Fruit fly (Drosophila melanogaster) whole organism, embryonic: ENCODE measurements around the gene HDAC4.

ENCODE experiments used
- BEAF-32 ChIP-seq: fragments of 200-800 bp; sonication (Bioruptor generic); optimal IDR thresholded peaks from 3 replicates; lab custom pipeline; 2017; ENCODE audit warnings: missing biosample characterization, missing genetic modification characterization, mild to moderate bottlenecking, moderate library complexity, missing genetic modification reagents
- Blimp-1 ChIP-seq: fragments of 200-800 bp; sonication (Bioruptor generic); optimal IDR thresholded peaks from 3 replicates; lab custom pipeline; 2018; ENCODE audit warnings: missing biosample characterization, missing genetic modification characterization, mild to moderate bottlenecking, moderate library complexity, missing genetic modification reagents
- CG10267 ChIP-seq: fragments of 200-800 bp; sonication (Bioruptor generic); optimal IDR thresholded peaks from 2 replicates; lab custom pipeline; 2018; ENCODE audit warnings: missing biosample characterization, mild to moderate bottlenecking, missing genetic modification characterization, moderate library complexity
- CG10979 ChIP-seq: fragments of 200-800 bp; sonication (Bioruptor generic); optimal IDR thresholded peaks from 2 replicates; lab custom pipeline; 2018; ENCODE audit warnings: missing biosample characterization, mild to moderate bottlenecking, missing genetic modification characterization, moderate library complexity
- CG11398 ChIP-seq: fragments of 200-800 bp; sonication (Bioruptor generic); optimal IDR thresholded peaks from 2 replicates; lab custom pipeline; 2016; ENCODE audit warnings: missing biosample characterization, missing genetic modification characterization
- CG11504 ChIP-seq: fragments of 200-800 bp; sonication (Bioruptor generic); optimal IDR thresholded peaks from 3 replicates; lab custom pipeline; 2019; ENCODE audit warnings: missing biosample characterization, mild to moderate bottlenecking, missing genetic modification characterization, moderate library complexity
- CG12155 ChIP-seq: fragments of 200-800 bp; sonication (Bioruptor generic); optimal IDR thresholded peaks from 3 replicates; lab custom pipeline; 2016; ENCODE audit warnings: missing biosample characterization, missing genetic modification characterization
- CG12391 ChIP-seq: fragments of 200-800 bp; sonication (Bioruptor generic); optimal IDR thresholded peaks from 3 replicates; lab custom pipeline; 2018; ENCODE audit warnings: missing biosample characterization, mild to moderate bottlenecking, missing genetic modification characterization, moderate library complexity
- CG13123 ChIP-seq: fragments of 200-800 bp; sonication (Bioruptor generic); optimal IDR thresholded peaks from 2 replicates; lab custom pipeline; 2016; ENCODE audit warnings: missing biosample characterization, missing genetic modification characterization
- CG13894 ChIP-seq: fragments of 200-800 bp; sonication (Bioruptor generic); optimal IDR thresholded peaks from 3 replicates; lab custom pipeline; 2018; ENCODE audit warnings: missing biosample characterization, mild to moderate bottlenecking, missing genetic modification characterization, moderate library complexity
- CG14710 ChIP-seq: fragments of 200-800 bp; sonication (Bioruptor generic); optimal IDR thresholded peaks from 3 replicates; lab custom pipeline; 2019; ENCODE audit warnings: missing biosample characterization, mild to moderate bottlenecking, missing genetic modification characterization, moderate library complexity
- CG17186 ChIP-seq: fragments of 200-800 bp; sonication (Bioruptor generic); optimal IDR thresholded peaks from 3 replicates; lab custom pipeline; 2017; ENCODE audit warnings: missing biosample characterization, missing genetic modification reagents, missing genetic modification characterization
- CG17359 ChIP-seq: fragments of 200-800 bp; sonication (Bioruptor generic); optimal IDR thresholded peaks from 3 replicates; lab custom pipeline; 2018; ENCODE audit warnings: missing biosample characterization, mild to moderate bottlenecking, missing genetic modification characterization, moderate library complexity
- CG17361 ChIP-seq: fragments of 200-800 bp; sonication (Bioruptor generic); IDR thresholded peaks from 3 replicates; pipeline ENCODE4 v1.3.6; 2022; ENCODE audit warnings: missing biosample characterization, missing genetic modification characterization
- CG17829 ChIP-seq: fragments of 200-800 bp; optimal IDR thresholded peaks from 2 replicates; lab custom pipeline; 2019; ENCODE audit warnings: missing biosample characterization, mild to moderate bottlenecking, missing genetic modification characterization, moderate library complexity
- CG18262 ChIP-seq: fragments of 200-800 bp; optimal IDR thresholded peaks from 3 replicates; lab custom pipeline; 2019; ENCODE audit warnings: missing biosample characterization, mild to moderate bottlenecking, missing genetic modification characterization, moderate library complexity
- CG2202 ChIP-seq: fragments of 200-800 bp; sonication (Bioruptor generic); optimal IDR thresholded peaks from 2 replicates; lab custom pipeline; 2018; ENCODE audit warnings: missing biosample characterization, mild to moderate bottlenecking, missing genetic modification characterization
- CG2678 ChIP-seq: fragments of 200-800 bp; sonication (Bioruptor generic); optimal IDR thresholded peaks from 3 replicates; lab custom pipeline; 2019; ENCODE audit warnings: missing biosample characterization, mild to moderate bottlenecking, missing genetic modification characterization, moderate library complexity
- CG2712 ChIP-seq: fragments of 200-800 bp; optimal IDR thresholded peaks from 3 replicates; lab custom pipeline; 2019; ENCODE audit warnings: missing biosample characterization, mild to moderate bottlenecking, missing genetic modification characterization, moderate library complexity
- CG43689 ChIP-seq: fragments of 200-800 bp; sonication (Bioruptor generic); IDR thresholded peaks from 2 replicates; pipeline ENCODE4 v1.3.6; 2022; ENCODE audit warnings: missing biosample characterization, missing genetic modification characterization
- CG6689 ChIP-seq: fragments of 200-800 bp; sonication (Bioruptor generic); IDR thresholded peaks from 2 replicates; pipeline ENCODE4 v1.3.6; 2022; ENCODE audit warnings: missing biosample characterization, missing genetic modification characterization
- CG7839 ChIP-seq: fragments of 200-800 bp; sonication (Bioruptor generic); optimal IDR thresholded peaks from 3 replicates; lab custom pipeline; 2018; ENCODE audit warnings: missing biosample characterization, mild to moderate bottlenecking, missing genetic modification characterization, moderate library complexity
- CoRest ChIP-seq: fragments of 200-800 bp; sonication (Bioruptor generic); optimal IDR thresholded peaks from 3 replicates; lab custom pipeline; 2018; ENCODE audit warnings: missing biosample characterization, mild to moderate bottlenecking, missing genetic modification characterization, moderate library complexity
- D ChIP-seq, 2 experiments: fragments of 200-800 bp in 1 of 2; fragments of >200 bp in 1 of 2; sonication (Bioruptor generic) in 1 of 2; optimal IDR thresholded peaks; 2 replicates in 1 of 2; 3 replicates in 1 of 2; lab custom pipeline; 2017; ENCODE audit warnings: mild to moderate bottlenecking in 1 of 2, missing biosample characterization in 1 of 2, missing genetic modification characterization in 1 of 2, missing genetic modification reagents in 1 of 2
- Dfd ChIP-seq, 2 experiments: fragments of >200 bp; optimal IDR thresholded peaks; 2 replicates each; lab custom pipeline; 2017; ENCODE audit warnings: missing biosample characterization in 2 of 2, missing genetic modification characterization in 2 of 2
- HmgZ ChIP-seq: fragments of 200-800 bp; sonication (Bioruptor generic); optimal IDR thresholded peaks from 2 replicates; lab custom pipeline; 2018; ENCODE audit warnings: missing biosample characterization, mild to moderate bottlenecking, missing genetic modification characterization
- Med ChIP-seq: fragments of 200-800 bp; sonication (Bioruptor generic); peaks from one replicate; lab custom pipeline; 2016; ENCODE audit warnings: missing biosample characterization, missing genetic modification characterization, mild to moderate bottlenecking, inconsistent platforms, moderate library complexity
- Sox102F ChIP-seq: fragments of 200-800 bp; sonication (Bioruptor generic); optimal IDR thresholded peaks from 2 replicates; lab custom pipeline; 2018; ENCODE audit warnings: missing biosample characterization, mild to moderate bottlenecking, missing genetic modification characterization, moderate library complexity
- Ssrp ChIP-seq: fragments of 200-800 bp; sonication (Bioruptor generic); optimal IDR thresholded peaks from 2 replicates; lab custom pipeline; 2018; ENCODE audit warnings: missing biosample characterization, mild to moderate bottlenecking, missing genetic modification characterization, moderate library complexity
- bsh ChIP-seq, 2 experiments: fragments of 200-800 bp; sonication (Bioruptor generic); optimal IDR thresholded peaks; 2 replicates each; lab custom pipeline; 2017 to 2018; ENCODE audit warnings: mild to moderate bottlenecking in 2 of 2, missing biosample characterization in 2 of 2, missing genetic modification characterization in 2 of 2, moderate library complexity in 1 of 2
- cad ChIP-seq: fragments of >200 bp; optimal IDR thresholded peaks from 2 replicates; lab custom pipeline; 2017; ENCODE audit warnings: missing biosample characterization, missing genetic modification characterization
- dmrt11E ChIP-seq: fragments of 200-800 bp; sonication (Bioruptor generic); optimal IDR thresholded peaks from 3 replicates; lab custom pipeline; 2018; ENCODE audit warnings: missing biosample characterization, mild to moderate bottlenecking, missing genetic modification characterization, moderate library complexity
- dmrt99B ChIP-seq: fragments of 200-800 bp; sonication (Bioruptor generic); optimal IDR thresholded peaks from 2 replicates; lab custom pipeline; 2018; ENCODE audit warnings: missing biosample characterization, mild to moderate bottlenecking, missing genetic modification characterization, moderate library complexity
- eve ChIP-seq, 2 experiments: fragments of >200 bp; optimal IDR thresholded peaks; 2 replicates each; lab custom pipeline; 2017; ENCODE audit warnings: missing biosample characterization in 2 of 2, missing genetic modification characterization in 2 of 2
- fd96Cb ChIP-seq: fragments of 200-800 bp; sonication (Bioruptor generic); optimal IDR thresholded peaks from 2 replicates; lab custom pipeline; 2018; ENCODE audit warnings: missing biosample characterization, mild to moderate bottlenecking, missing genetic modification characterization, moderate library complexity
- gce ChIP-seq: fragments of 200-800 bp; sonication (Bioruptor generic); IDR thresholded peaks from 3 replicates; pipeline ENCODE4 v1.3.6; 2022; ENCODE audit warnings: missing biosample characterization, missing genetic modification characterization
- gem ChIP-seq: fragments of 200-800 bp; sonication (Bioruptor generic); optimal IDR thresholded peaks from 2 replicates; lab custom pipeline; 2019; ENCODE audit warnings: missing biosample characterization, mild to moderate bottlenecking, missing genetic modification characterization, moderate library complexity
- gsb-n ChIP-seq: fragments of 200-800 bp; sonication (Bioruptor generic); optimal IDR thresholded peaks from 3 replicates; lab custom pipeline; 2018; ENCODE audit warnings: missing biosample characterization, mild to moderate bottlenecking, missing genetic modification characterization
- her ChIP-seq: fragments of 200-800 bp; sonication (Bioruptor generic); optimal IDR thresholded peaks from 2 replicates; lab custom pipeline; 2016; ENCODE audit warnings: missing biosample characterization, missing genetic modification characterization
- ind ChIP-seq: fragments of 200-800 bp; sonication (Bioruptor generic); optimal IDR thresholded peaks from 3 replicates; lab custom pipeline; 2016; ENCODE audit warnings: missing biosample characterization, missing genetic modification characterization
- lbe ChIP-seq: fragments of 200-800 bp; sonication (Bioruptor generic); optimal IDR thresholded peaks from 2 replicates; lab custom pipeline; 2016; ENCODE audit warnings: missing biosample characterization, mild to moderate bottlenecking, missing genetic modification characterization
- lilli ChIP-seq: fragments of 200-800 bp; sonication (Bioruptor generic); optimal IDR thresholded peaks from 3 replicates; lab custom pipeline; 2016; ENCODE audit warnings: missing biosample characterization, missing genetic modification characterization
- lmd ChIP-seq: fragments of 200-800 bp; sonication (Bioruptor generic); IDR thresholded peaks from 2 replicates; pipeline ENCODE4 v1.3.6; 2022; ENCODE audit warnings: missing biosample characterization, missing genetic modification characterization
- lola ChIP-seq, 3 experiments: fragments of >200 bp in 2 of 3; fragments of 200-800 bp in 1 of 3; sonication (Bioruptor generic) in 1 of 3; optimal IDR thresholded peaks; 2 replicates each; lab custom pipeline; 2017 to 2019; ENCODE audit warnings: missing biosample characterization in 3 of 3, missing genetic modification characterization in 3 of 3, mild to moderate bottlenecking in 1 of 3, moderate library complexity in 1 of 3
- luna ChIP-seq: fragments of 200-800 bp; sonication (Bioruptor generic); optimal IDR thresholded peaks from 2 replicates; lab custom pipeline; 2016; ENCODE audit warnings: missing biosample characterization, missing genetic modification characterization
- nmo ChIP-seq: fragments of 200-800 bp; sonication (Bioruptor generic); optimal IDR thresholded peaks from 2 replicates; lab custom pipeline; 2018; ENCODE audit warnings: missing biosample characterization, mild to moderate bottlenecking, missing genetic modification characterization, moderate library complexity
- phol ChIP-seq: fragments of 200-800 bp; sonication (Bioruptor generic); optimal IDR thresholded peaks from 3 replicates; lab custom pipeline; 2018; ENCODE audit warnings: missing biosample characterization, mild to moderate bottlenecking, missing genetic modification characterization, moderate library complexity
- unpg ChIP-seq: fragments of 200-800 bp; sonication (Bioruptor generic); optimal IDR thresholded peaks from 3 replicates; lab custom pipeline; 2018; ENCODE audit warnings: missing biosample characterization, mild to moderate bottlenecking, missing genetic modification characterization, moderate library complexity
- zf30C ChIP-seq: fragments of 200-800 bp; sonication (Bioruptor generic); optimal IDR thresholded peaks from 3 replicates; lab custom pipeline; 2018; ENCODE audit warnings: missing biosample characterization, mild to moderate bottlenecking, missing genetic modification characterization

The HDAC4 gene

DNA sequence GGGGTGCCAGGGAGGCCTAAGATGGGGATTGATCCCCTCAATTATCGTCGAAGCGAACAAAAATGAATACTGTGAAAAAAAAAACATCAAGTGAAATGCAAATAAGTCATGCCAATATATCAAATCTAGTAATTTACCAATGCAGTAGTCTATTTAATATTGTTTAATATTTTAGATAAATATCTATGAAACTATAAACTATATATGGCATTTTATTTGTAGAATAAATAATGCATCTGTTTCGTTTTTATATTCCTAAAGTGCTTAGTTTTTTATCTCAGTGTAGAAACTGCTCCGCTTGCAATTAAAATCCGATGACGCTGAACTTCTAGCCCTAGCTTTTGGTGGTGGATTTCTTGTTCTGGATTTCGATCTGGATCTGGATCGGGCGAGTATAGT is 57.2 kb downstream of the HDAC4 start:
- TF ChIP-seq CG17359 (peak; percentile 12), CG43689 (no peak), gce (no peak), dmrt11E (tag; lab: Kevin White, UChicago) (peak; percentile 56), CG11398 (GFP tag; lab: Kevin White, UChicago) (no peak), fd96Cb (peak; percentile 13), CG14710 (peak; percentile 30), CG10979 (peak; percentile 51), gem (peak; percentile 56), CG6689 (GFP tag; lab: Robert Waterston, UW) (no peak), ind (GFP tag; lab: Kevin White, UChicago) (no peak), CG12155 (GFP tag; lab: Kevin White, UChicago) (peak; percentile 3), eve (GFP tag; optimal IDR thresholded peaks at IDR 0.05; lab: Kevin White, UChicago) (peak in 1 of 2 experiments; percentile 34), CG18262 (peak; percentile 28), Sox102F (peak; percentile 12), lilli (no peak), lmd (GFP tag; lab: Robert Waterston, UW) (no peak), CG10267 (tag; lab: Kevin White, UChicago) (peak; percentile 19), phol (tag; lab: Kevin White, UChicago) (peak; percentile 33), her (GFP tag; lab: Kevin White, UChicago) (no peak), CG17186 (GFP tag; lab: Kevin White, UChicago) (no peak), gsb-n (peak; percentile 22), Ssrp (tag; lab: Kevin White, UChicago) (peak; percentile 15), unpg (GFP tag; lab: Kevin White, UChicago) (peak; percentile 23), BEAF-32 (no peak), CG7839 (peak; percentile 12), CG2202 (no peak), Dfd (GFP tag; optimal IDR thresholded peaks at IDR 0.05; lab: Kevin White, UChicago) (no peak), lola (GFP tag; optimal IDR thresholded peaks at IDR 0.05; lab: Kevin White, UChicago) (peak in 1 of 3 experiments; percentile 38), dmrt99B (tag; lab: Kevin White, UChicago) (peak; percentile 10), luna (GFP tag; lab: Kevin White, UChicago) (no peak), CG17829 (no peak), cad (GFP tag; lab: Kevin White, UChicago) (no peak), lbe (GFP tag; lab: Kevin White, UChicago) (no peak), CoRest (peak; percentile 16), CG17361 (peak; percentile 42; the same call in 1 of the 3 replicates), bsh (GFP tag; optimal IDR thresholded peaks at IDR 0.05; lab: Kevin White, UChicago) (peak in 1 of 2 experiments; percentile 60), Med (no peak), Blimp-1 (peak; percentile 39), HmgZ (tag; lab: Kevin White, UChicago) (no peak), CG13894 (tag; lab: Kevin White, UChicago) (no peak), zf30C (GFP tag; lab: Kevin White, UChicago) (peak; percentile 4), CG2678 (tag; lab: Kevin White, UChicago) (peak; percentile 29), CG2712 (tag; lab: Kevin White, UChicago) (peak; percentile 35), nmo (peak; percentile 22), D (optimal IDR thresholded peaks at IDR 0.05; lab: Kevin White, UChicago) (no peak), D (GFP tag; optimal IDR thresholded peaks at IDR 0.05; lab: Kevin White, UChicago) (peak; percentile 10), CG11504 (tag; lab: Kevin White, UChicago) (peak; percentile 14), CG13123 (GFP tag; lab: Kevin White, UChicago) (no peak), CG12391 (tag; lab: Kevin White, UChicago) (peak; percentile 25)
